Worm (Caenorhabditis elegans): ENCODE measurements around the gene C06A12.3.

DNA sequence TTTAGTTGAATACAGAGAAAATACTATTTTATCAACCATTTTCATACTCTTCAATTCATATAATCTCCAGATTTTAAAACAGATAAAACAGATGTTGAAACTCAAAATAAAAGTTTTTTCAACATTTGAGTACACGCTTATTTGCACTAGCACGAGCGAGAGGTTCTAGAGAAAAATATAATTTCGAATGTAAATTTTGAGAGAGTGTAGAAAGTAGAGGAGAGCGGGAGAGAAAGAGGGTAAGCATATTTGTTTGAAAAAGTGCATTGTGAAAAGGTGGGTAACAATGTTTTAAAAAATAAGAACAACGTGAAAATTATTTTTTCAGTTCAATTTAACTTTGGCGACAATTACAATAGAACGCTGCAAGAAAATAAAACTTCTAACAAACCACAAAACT lies 40.3 kb downstream of the C06A12.3 start:
- TF ChIP-seq nfya-1 (tag; optimal IDR thresholded peaks at IDR 0.05) (no peak), pha-4 (tag; optimal IDR thresholded peaks at IDR 0.05) (no peak), ceh-34 (tag; optimal IDR thresholded peaks at IDR 0.05) (no peak), ceh-24 (tag; optimal IDR thresholded peaks at IDR 0.05) (no peak), ama-1 (optimal IDR thresholded peaks at IDR 0.05) (no peak), odd-2 (tag; optimal IDR thresholded peaks at IDR 0.05) (no peak), ceh-6 (GFP tag; optimal IDR thresholded peaks at IDR 0.05) (no peak), ceh-30 (tag; optimal IDR thresholded peaks at IDR 0.05) (no peak), gmeb-2 (tag; optimal IDR thresholded peaks at IDR 0.05) (no peak), syd-9 (tag; optimal IDR thresholded peaks at IDR 0.05) (no peak)

Data from whole organism, late embryonic.